Worm (Caenorhabditis elegans): Measurements from ENCODE around the gene zip-10.

DNA sequence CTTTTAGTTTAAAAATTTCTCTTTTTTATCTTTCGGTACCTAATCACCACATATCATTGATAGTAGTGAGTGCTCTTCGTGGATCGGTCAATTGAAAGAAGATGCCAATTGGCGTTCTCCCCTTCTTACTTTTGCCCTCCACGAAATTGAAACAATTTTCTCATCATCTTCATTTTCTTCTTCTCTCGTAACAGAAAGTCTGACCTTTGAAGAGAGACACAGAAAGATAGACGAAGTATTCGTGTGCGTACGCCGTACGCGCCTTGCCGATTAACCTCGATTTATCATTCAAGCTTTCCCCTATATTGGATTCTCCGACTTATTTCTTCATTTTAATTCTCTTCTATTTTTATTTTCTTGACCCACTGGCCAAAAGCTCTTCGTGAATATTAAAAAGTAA is 26.9 kb upstream of the zip-10 start:
- TF ChIP-seq lin-15B (tag; optimal IDR thresholded peaks at IDR 0.05) = no peak
- TF ChIP-seq nhr-90 (tag; optimal IDR thresholded peaks at IDR 0.05; ENCODE audit: poor library complexity) = no peak
- TF ChIP-seq ztf-11 (tag; optimal IDR thresholded peaks at IDR 0.05) = no peak
- no peak for TF ChIP-seq mdl-1 (tag; optimal IDR thresholded peaks at IDR 0.05)
- peak; percentile 55 for TF ChIP-seq rnt-1 (tag; optimal IDR thresholded peaks at IDR 0.05)
- no peak for TF ChIP-seq nhr-77 (tag; optimal IDR thresholded peaks at IDR 0.05)
- TF ChIP-seq unc-62 (GFP tag; optimal IDR thresholded peaks at IDR 0.05) = no peak
- TF ChIP-seq efl-1 (optimal IDR thresholded peaks at IDR 0.05) = no peak
- TF ChIP-seq efl-1 (GFP tag; optimal IDR thresholded peaks at IDR 0.05 in 1 of 2) = peak in 1 of 2 experiments; percentile 10
- TF ChIP-seq lin-35 (GFP tag; optimal IDR thresholded peaks at IDR 0.05) = no peak
- TF ChIP-seq aha-1 (tag; optimal IDR thresholded peaks at IDR 0.05) = no peak

Measured in whole organism, L1 larva.